Worm (Caenorhabditis elegans) whole organism, L2 larva: ENCODE results near the gene hpo-30.

Experiments
- aly-2 ChIP-seq: fragments of 150-350 bp; optimal IDR thresholded peaks from 2 replicates; lab custom pipeline; 2014; ENCODE audit warnings: missing biosample characterization, missing genetic modification characterization
- ceh-82 ChIP-seq: fragments of 150-350 bp; optimal IDR thresholded peaks from 2 replicates; lab custom pipeline; 2014; ENCODE audit warnings: missing biosample characterization, missing genetic modification characterization
- dmd-4 ChIP-seq: sonication (generic microtip); optimal IDR thresholded peaks from 2 replicates; lab custom pipeline; 2017; ENCODE audit warnings: missing biosample characterization, missing genetic modification characterization
- elt-1 ChIP-seq: fragments of 150-350 bp; optimal IDR thresholded peaks from 2 replicates; lab custom pipeline; 2014; ENCODE audit warnings: missing biosample characterization, missing genetic modification characterization
- nhr-11 ChIP-seq: fragments of 150-350 bp; optimal IDR thresholded peaks from 2 replicates; lab custom pipeline; 2014; ENCODE audit warnings: missing biosample characterization, missing genetic modification characterization
- nhr-25 ChIP-seq: fragments of 150-350 bp; sonication (generic microtip); optimal IDR thresholded peaks from 3 replicates; lab custom pipeline; 2014; ENCODE audit warnings: missing biosample characterization, missing genetic modification characterization
- snpc-4 ChIP-seq: fragments of 150-350 bp; optimal IDR thresholded peaks from 2 replicates; lab custom pipeline; 2014; ENCODE audit warnings: missing biosample characterization, missing genetic modification characterization
- zag-1 ChIP-seq: fragments of 150-350 bp; optimal IDR thresholded peaks from 2 replicates; lab custom pipeline; 2014; ENCODE audit warnings: missing biosample characterization, missing genetic modification characterization

DNA sequence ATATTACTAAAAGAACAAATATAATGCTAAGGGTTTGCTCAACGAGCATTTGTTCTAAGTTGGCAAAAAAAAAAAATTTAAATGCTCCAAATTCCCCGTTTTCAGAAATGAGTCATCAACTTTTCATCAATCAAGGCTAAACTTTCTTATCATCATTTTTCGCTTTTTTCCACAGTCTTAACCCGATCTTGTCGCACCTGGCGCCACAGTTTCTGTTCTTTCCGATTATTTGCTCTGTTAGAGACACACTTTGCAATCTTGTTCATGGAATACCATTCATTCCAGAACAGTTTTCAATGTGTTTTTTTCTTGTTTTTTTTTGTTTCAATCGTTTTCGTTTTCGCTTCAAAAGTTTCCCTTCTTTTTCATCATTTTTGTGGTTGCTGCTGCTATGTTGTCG is 12.0 kb downstream of the hpo-30 start:
- no peak for TF ChIP-seq elt-1 (tag; lab: Kevin White, UChicago)
- TF ChIP-seq nhr-25 (tag; lab: Kevin White, UChicago): no peak
- no peak for TF ChIP-seq zag-1
- no peak for TF ChIP-seq ceh-82 (tag; lab: Kevin White, UChicago)
- TF ChIP-seq dmd-4 (tag; lab: Kevin White, UChicago): no peak
- no peak for TF ChIP-seq nhr-11
- no peak for TF ChIP-seq snpc-4 (tag; lab: Kevin White, UChicago)
- TF ChIP-seq aly-2 (tag; lab: Kevin White, UChicago): no peak
